Fruit fly (Drosophila melanogaster): ENCODE results near the gene Trpgamma.

Trpgamma gene

dm6 chr2L:16713929-16714328 lies 37.4 kb upstream of the Trpgamma start:
- TF ChIP-seq fkh (GFP tag; optimal IDR thresholded peaks at IDR 0.05): peak; percentile 51
- no peak for TF ChIP-seq lz (GFP tag; optimal IDR thresholded peaks at IDR 0.05)

DNA sequence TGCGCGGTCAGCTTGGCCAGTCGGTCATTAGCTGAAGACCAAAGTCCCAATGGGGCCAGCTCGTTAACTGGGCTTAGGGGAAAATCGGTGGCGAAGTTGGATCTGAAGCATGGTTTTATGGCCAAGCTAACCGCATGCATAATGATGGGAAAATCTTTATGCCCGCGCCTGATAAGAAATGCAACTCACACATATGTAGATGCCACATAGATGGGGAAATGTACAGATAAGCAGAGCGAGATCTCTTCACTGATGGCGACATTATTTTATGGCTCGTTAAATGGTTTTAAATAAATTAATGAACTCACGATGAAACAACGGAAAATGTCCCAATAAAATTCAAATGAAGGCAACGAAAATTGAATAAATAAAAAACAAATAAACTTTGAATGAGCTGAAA lies 35.4 kb upstream of the Trpgamma start:
- no peak for TF ChIP-seq fd85E (GFP tag; optimal IDR thresholded peaks at IDR 0.05)
- no peak for TF ChIP-seq vri (GFP tag; optimal IDR thresholded peaks at IDR 0.05)
- no peak for TF ChIP-seq CG16779 (tag; optimal IDR thresholded peaks at IDR 0.05)
- TF ChIP-seq fkh (GFP tag; optimal IDR thresholded peaks at IDR 0.05): no peak

dm6 chr2L:16710677-16711076 lies 34.2 kb upstream of the Trpgamma start:
- peak; percentile 39 for TF ChIP-seq fkh (GFP tag; optimal IDR thresholded peaks at IDR 0.05)
- no peak for TF ChIP-seq CG11902 (GFP tag; optimal IDR thresholded peaks at IDR 0.05)
- TF ChIP-seq Eip93F (GFP tag; optimal IDR thresholded peaks at IDR 0.05): no peak
- no peak for TF ChIP-seq Hr38 (GFP tag; optimal IDR thresholded peaks at IDR 0.05)
- TF ChIP-seq svp (GFP tag): no peak
- 0 out of 3 replicates have a peak, but pooled peaks have one; percentile 26 for TF ChIP-seq CG8119 (GFP tag; IDR thresholded peaks at IDR 0.05)
- TF ChIP-seq Eip78C (GFP tag): peak; percentile 29

DNA sequence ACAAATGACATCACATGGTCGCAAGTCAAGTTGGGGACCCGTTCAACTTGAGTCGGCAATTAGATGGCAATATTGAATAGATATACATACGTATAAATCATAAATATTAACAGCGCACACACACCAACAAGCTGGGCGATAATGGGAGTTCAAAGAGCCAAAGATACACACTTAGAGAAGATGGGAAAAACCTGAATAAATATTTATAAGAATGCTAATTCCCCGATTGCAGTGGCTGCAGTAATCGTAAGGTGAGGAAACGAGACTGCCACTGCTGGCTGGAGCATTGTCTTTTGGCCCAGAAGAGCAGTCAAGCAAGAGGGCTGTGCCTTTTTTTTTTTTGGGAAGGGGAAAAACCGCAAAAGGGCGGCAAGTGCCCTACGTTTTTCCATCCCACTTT lies 33.7 kb upstream of the Trpgamma start:
- TF ChIP-seq fkh (GFP tag; optimal IDR thresholded peaks at IDR 0.05) (peak; percentile 52), CG8319 (GFP tag; optimal IDR thresholded peaks at IDR 0.05) (no peak)

dm6 chr2L:16709693-16710092 lies 33.2 kb upstream of the Trpgamma start:
- peak; percentile 84 for TF ChIP-seq CG32006 (GFP tag; optimal IDR thresholded peaks at IDR 0.05)
- no peak for TF ChIP-seq fkh (GFP tag; optimal IDR thresholded peaks at IDR 0.05)
- peak; percentile 63 for TF ChIP-seq achi (GFP tag; optimal IDR thresholded peaks at IDR 0.05)
- TF ChIP-seq pdm3 (GFP tag; optimal IDR thresholded peaks at IDR 0.05): peak; percentile 27
- no peak for TF ChIP-seq lz (GFP tag; optimal IDR thresholded peaks at IDR 0.05)
- peak; percentile 48 for TF ChIP-seq CG10631 (GFP tag; optimal IDR thresholded peaks at IDR 0.05)
- no peak for TF ChIP-seq CG6792 (GFP tag; optimal IDR thresholded peaks at IDR 0.05)
- no peak for TF ChIP-seq Ets21C (GFP tag; optimal IDR thresholded peaks at IDR 0.05)
- no peak for TF ChIP-seq dsx (GFP tag; optimal IDR thresholded peaks at IDR 0.05; ENCODE audit: poor library complexity, severe bottlenecking)
- no peak for TF ChIP-seq cyc (GFP tag; optimal IDR thresholded peaks at IDR 0.05)
- peak in 1 of 2 experiments; percentile 51 for TF ChIP-seq salr (GFP tag; optimal IDR thresholded peaks at IDR 0.05)
- TF ChIP-seq svp (GFP tag): no peak
- peak; percentile 36 for TF ChIP-seq CG3919 (GFP tag; optimal IDR thresholded peaks at IDR 0.05)
- no peak for TF ChIP-seq Gug (GFP tag; IDR thresholded peaks at IDR 0.05)
- TF ChIP-seq Sox102F (GFP tag; optimal IDR thresholded peaks at IDR 0.05): no peak
- TF ChIP-seq esn (GFP tag; optimal IDR thresholded peaks at IDR 0.05): no peak
- no peak for TF ChIP-seq CG31627 (GFP tag; optimal IDR thresholded peaks at IDR 0.05)
- no peak for TF ChIP-seq CG8319 (GFP tag; optimal IDR thresholded peaks at IDR 0.05)
- no peak for TF ChIP-seq CG3032 (tag; optimal IDR thresholded peaks at IDR 0.05)
- no peak for TF ChIP-seq CG8632 (GFP tag; optimal IDR thresholded peaks at IDR 0.05)
- TF ChIP-seq spab (GFP tag; optimal IDR thresholded peaks at IDR 0.05): no peak
- TF ChIP-seq CG34406 (GFP tag; optimal IDR thresholded peaks at IDR 0.05): no peak
- no peak for TF ChIP-seq CG1621 (tag; optimal IDR thresholded peaks at IDR 0.05)
- TF ChIP-seq topi (GFP tag; optimal IDR thresholded peaks at IDR 0.05): no peak
- peak; percentile 70 for TF ChIP-seq eg (GFP tag; IDR thresholded peaks at IDR 0.05)
- TF ChIP-seq Lpt (GFP tag; optimal IDR thresholded peaks at IDR 0.05): peak; percentile 59
- peak; percentile 45 for TF ChIP-seq OdsH (GFP tag; optimal IDR thresholded peaks at IDR 0.05)
- TF ChIP-seq fd85E (GFP tag; optimal IDR thresholded peaks at IDR 0.05): no peak
- TF ChIP-seq Ets96B (tag; optimal IDR thresholded peaks at IDR 0.05): peak; percentile 20
- TF ChIP-seq Hr39 (GFP tag; optimal IDR thresholded peaks at IDR 0.05): no peak
- no peak for TF ChIP-seq CG9139 (GFP tag; optimal IDR thresholded peaks at IDR 0.05)
- TF ChIP-seq fd59A (GFP tag; optimal IDR thresholded peaks at IDR 0.05): no peak
- no peak for TF ChIP-seq CG7368 (GFP tag; optimal IDR thresholded peaks at IDR 0.05)
- TF ChIP-seq net (GFP tag; optimal IDR thresholded peaks at IDR 0.05): peak; percentile 70
- TF ChIP-seq vri (GFP tag; optimal IDR thresholded peaks at IDR 0.05): no peak
- no peak for TF ChIP-seq Eip93F (GFP tag; optimal IDR thresholded peaks at IDR 0.05)
- TF ChIP-seq CG10669 (GFP tag; optimal IDR thresholded peaks at IDR 0.05): no peak
- peak; percentile 78 for TF ChIP-seq CG4318 (GFP tag; optimal IDR thresholded peaks at IDR 0.05)
- peak; percentile 16 for TF ChIP-seq acj6 (GFP tag; optimal IDR thresholded peaks at IDR 0.05)

Data from whole organism, prepupa.